Worm (Caenorhabditis elegans): Measurements from ENCODE around the gene sri-66.

sri-66 gene

DNA sequence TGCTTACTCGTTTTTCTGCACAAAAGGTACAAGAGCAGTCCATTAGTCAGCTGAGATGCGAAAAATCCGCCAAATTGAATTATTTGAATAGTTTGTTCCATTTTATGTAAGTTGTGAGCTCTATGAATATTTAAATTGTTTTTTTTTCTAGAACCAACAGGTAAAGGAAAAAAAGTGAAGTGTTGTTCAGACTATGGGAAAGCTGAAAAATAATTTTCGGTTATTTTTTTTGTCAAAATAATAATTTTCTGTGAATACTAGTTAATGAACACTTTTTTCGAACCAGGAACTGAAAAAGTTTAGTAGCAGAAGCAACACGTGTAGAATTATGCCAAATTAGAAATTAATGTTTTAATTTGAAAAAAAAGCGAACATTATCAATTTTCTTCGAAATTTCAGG, 15.8 kb downstream of the sri-66 start, which contains the start of gene str-125:
TSS of gene str-125 (minus strand) at position 101 of the 400 bp plus-strand sequence.
- TF ChIP-seq ztf-26 (tag; optimal IDR thresholded peaks at IDR 0.05): no peak
- no peak for TF ChIP-seq F37B4.10 (GFP tag; IDR thresholded peaks at IDR 0.05)
- no peak for TF ChIP-seq dox-1 (GFP tag; IDR thresholded peaks at IDR 0.05)
- no peak for TF ChIP-seq bed-2 (GFP tag; IDR thresholded peaks at IDR 0.05)
- no peak for TF ChIP-seq C06A6.2 (GFP tag; conservative IDR thresholded peaks at IDR 0.05)
- TF ChIP-seq K11D2.4 (GFP tag; IDR thresholded peaks at IDR 0.05): no peak
- no peak for TF ChIP-seq ceh-91 (GFP tag; IDR thresholded peaks at IDR 0.05)
- no peak for TF ChIP-seq tbp1 (GFP tag; optimal IDR thresholded peaks at IDR 0.05)
- no peak for TF ChIP-seq F10E7.11 (tag; optimal IDR thresholded peaks at IDR 0.05)
- no peak for TF ChIP-seq rec-8 (tag; optimal IDR thresholded peaks at IDR 0.05)
- no peak for TF ChIP-seq hmg-20 (GFP tag; IDR thresholded peaks at IDR 0.05)
- TF ChIP-seq rcor-1 (GFP tag; IDR thresholded peaks at IDR 0.05): no peak
- no peak for TF ChIP-seq ztf-3 (GFP tag; optimal IDR thresholded peaks at IDR 0.05)

DNA sequence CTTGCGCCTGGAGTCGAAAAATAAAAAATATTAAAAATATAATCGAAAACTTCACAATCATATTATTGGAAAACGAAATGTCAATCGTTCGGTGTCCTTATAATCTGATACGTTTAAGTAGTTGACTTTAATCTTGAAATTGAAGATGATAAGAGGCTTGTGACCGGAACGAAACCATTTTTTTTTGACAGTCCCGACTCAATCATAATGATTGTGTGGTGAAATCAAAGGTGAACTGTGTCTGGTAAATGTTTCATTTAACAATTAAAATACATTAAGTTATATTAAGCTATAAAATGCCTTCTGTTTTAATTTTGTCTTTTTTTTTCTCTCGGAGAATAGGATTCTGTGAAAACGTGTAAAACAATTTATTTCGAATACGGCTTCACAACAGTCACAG, 17.8 kb downstream of the sri-66 start, which contains the start of gene T05E12.3:
TSS of gene T05E12.3 (minus strand) at position 101 of the 400 bp plus-strand sequence.
- no peak for TF ChIP-seq lin-54 (GFP tag; optimal IDR thresholded peaks at IDR 0.05)
- TF ChIP-seq madf-10 (tag; optimal IDR thresholded peaks at IDR 0.05): no peak
- TF ChIP-seq C06A6.2 (GFP tag; conservative IDR thresholded peaks at IDR 0.05): no peak
- TF ChIP-seq nhr-80 (tag; optimal IDR thresholded peaks at IDR 0.05): peak; percentile 42
- TF ChIP-seq snpc-4 (GFP tag; optimal IDR thresholded peaks at IDR 0.05): no peak
- TF ChIP-seq snpc-4 (tag; optimal IDR thresholded peaks at IDR 0.05): peak in 1 of 4 experiments; percentile 50
- no peak for TF ChIP-seq ztf-28 (GFP tag; IDR thresholded peaks at IDR 0.05)
- TF ChIP-seq lin-35 (GFP tag; optimal IDR thresholded peaks at IDR 0.05): no peak

DNA sequence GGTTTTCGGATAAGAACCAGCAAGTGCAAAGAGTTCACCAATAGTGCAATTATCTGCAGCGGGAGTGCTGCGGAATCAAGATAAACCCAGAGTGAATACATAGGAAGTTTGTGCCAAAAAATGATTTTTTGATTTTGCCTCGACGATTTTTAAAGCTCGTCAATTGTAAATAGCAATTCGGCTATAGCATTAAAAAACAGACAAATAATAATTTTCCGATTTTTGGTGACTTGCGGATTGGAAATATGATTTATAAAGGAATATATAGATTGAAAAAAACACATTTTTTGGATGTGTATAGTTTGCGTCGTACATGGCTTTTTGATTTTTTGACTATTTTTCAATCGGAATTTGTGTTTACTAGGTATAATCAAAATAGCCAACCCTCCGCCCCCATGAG, 19.7 kb downstream of the sri-66 start, which contains the start of gene srw-20:
TSS of gene srw-20 (minus strand) at position 101 of the 400 bp plus-strand sequence.
- no peak for TF ChIP-seq sptf-2 (GFP tag; optimal IDR thresholded peaks at IDR 0.05)
- no peak for TF ChIP-seq sdz-38 (tag; optimal IDR thresholded peaks at IDR 0.05)
- no peak for TF ChIP-seq ztf-28 (GFP tag; IDR thresholded peaks at IDR 0.05)
- no peak for TF ChIP-seq nhr-80 (tag; optimal IDR thresholded peaks at IDR 0.05)
- no peak for TF ChIP-seq nfya-1 (tag; optimal IDR thresholded peaks at IDR 0.05; ENCODE audit: borderline replicate concordance, insufficient read depth)
- no peak for TF ChIP-seq snpc-4 (GFP tag; optimal IDR thresholded peaks at IDR 0.05)
- TF ChIP-seq snpc-4 (tag; optimal IDR thresholded peaks at IDR 0.05): no peak
- no peak for TF ChIP-seq lag-1 (GFP tag; IDR thresholded peaks at IDR 0.05)
- no peak for TF ChIP-seq bed-2 (GFP tag; IDR thresholded peaks at IDR 0.05)
- no peak for TF ChIP-seq akir-1 (GFP tag; optimal IDR thresholded peaks at IDR 0.05)
- no peak for TF ChIP-seq B0019.2 (GFP tag; conservative IDR thresholded peaks at IDR 0.05)
- no peak for TF ChIP-seq C17E4.6 (GFP tag; IDR thresholded peaks at IDR 0.05)
- no peak for TF ChIP-seq snpc-1.3 (tag; optimal IDR thresholded peaks at IDR 0.05; ENCODE audit: insufficient read depth)
- TF ChIP-seq rcor-1 (GFP tag; IDR thresholded peaks at IDR 0.05): no peak
- no peak for TF ChIP-seq madf-6 (GFP tag; IDR thresholded peaks at IDR 0.05)
- TF ChIP-seq mes-4 (tag; optimal IDR thresholded peaks at IDR 0.05): no peak

DNA sequence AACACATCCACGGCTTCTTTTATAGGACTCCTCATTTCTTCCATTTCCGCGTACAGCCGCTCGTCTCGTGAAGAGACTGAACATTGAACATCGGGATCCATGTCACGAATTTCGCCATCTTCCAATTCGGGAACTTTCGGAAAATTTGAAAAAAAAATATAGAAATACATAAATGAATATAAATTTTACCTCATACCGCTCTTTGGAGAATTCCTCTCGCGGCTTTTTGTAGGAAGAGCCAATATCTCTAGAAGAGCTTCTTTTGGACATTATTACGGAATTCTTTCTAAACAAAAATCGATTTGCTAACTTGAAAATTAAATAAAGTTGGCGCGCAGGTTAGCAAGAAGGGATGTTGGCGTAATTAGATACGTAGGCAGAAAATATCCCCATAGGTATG, 22.6 kb downstream of the sri-66 start, which contains the start of gene T05E12.9:
TSS of gene T05E12.9 (minus strand) at position 101 of the 400 bp plus-strand sequence.
- TF ChIP-seq B0035.1 (tag; optimal IDR thresholded peaks at IDR 0.05) (no peak), ets-4 (GFP tag; optimal IDR thresholded peaks at IDR 0.05) (no peak), chd-7 (tag; optimal IDR thresholded peaks at IDR 0.05) (no peak), B0261.1 (tag; optimal IDR thresholded peaks at IDR 0.05) (no peak), pbrm-1 (GFP tag; IDR thresholded peaks at IDR 0.05) (no peak), ztf-3 (GFP tag; optimal IDR thresholded peaks at IDR 0.05) (no peak), T26A5.8 (tag; optimal IDR thresholded peaks at IDR 0.05) (no peak), ztf-6 (GFP tag; IDR thresholded peaks at IDR 0.05) (no peak), ztf-22 (GFP tag; optimal IDR thresholded peaks at IDR 0.05) (no peak), ccch-3 (GFP tag; optimal IDR thresholded peaks at IDR 0.05) (no peak)

All from whole organism, young adult.